Worm (Caenorhabditis elegans): ENCODE results near the gene K02G10.15.

DNA sequence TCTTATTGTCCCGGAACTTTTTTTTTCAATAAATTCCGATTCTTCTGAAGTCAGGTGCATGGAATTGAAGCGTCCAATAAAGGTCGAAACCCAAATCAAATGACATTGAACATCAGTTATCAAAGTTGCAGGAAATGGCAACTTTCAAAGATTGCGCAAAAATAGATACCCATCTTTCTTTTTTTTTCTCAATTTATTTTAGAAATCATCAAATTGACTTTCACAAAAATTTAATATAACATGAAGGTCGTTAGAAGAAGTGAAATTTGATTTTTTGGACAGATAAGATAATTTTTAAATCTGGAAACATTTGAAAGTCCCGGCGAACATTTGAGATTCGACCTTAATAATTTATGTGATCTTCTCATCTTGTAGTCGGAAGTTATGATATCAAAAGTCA lies 23.1 kb upstream of the K02G10.15 start:
- TF ChIP-seq W03F9.2 (tag; optimal IDR thresholded peaks at IDR 0.05) (no peak), dao-5 (tag; optimal IDR thresholded peaks at IDR 0.05) (no peak), him-1 (tag; optimal IDR thresholded peaks at IDR 0.05) (no peak)
